Fruit fly (Drosophila melanogaster): ENCODE measurements around the gene CG8997.

dm6 chr2L:13820176-13820575 is 24.9 kb downstream of the CG8997 start:
- TF ChIP-seq spab (GFP tag; optimal IDR thresholded peaks at IDR 0.05) (no peak), Eip75B (GFP tag; optimal IDR thresholded peaks at IDR 0.05) (no peak), CG10631 (GFP tag; optimal IDR thresholded peaks at IDR 0.05) (no peak), Hr39 (GFP tag; optimal IDR thresholded peaks at IDR 0.05) (no peak), Sox102F (GFP tag; optimal IDR thresholded peaks at IDR 0.05) (no peak)

Data from whole organism, prepupa.